Worm (Caenorhabditis elegans) whole organism, early embryonic: ENCODE results near the gene him-18.
"Not testable (repeated sequence)": the region's sequence is repeated elsewhere in the genome, so short reads cannot be mapped to it uniquely, and the experiment has no call there.

Experiments
- B0310.2 ChIP-seq: sonication (generic microtip); optimal IDR thresholded peaks from 2 replicates; lab custom pipeline; 2016; ENCODE audit warnings: mild to moderate bottlenecking, missing genetic modification characterization, missing compliant biosample characterization
- F13C5.2 ChIP-seq: sonication (generic microtip); optimal IDR thresholded peaks from 2 replicates; lab custom pipeline; 2017; ENCODE audit warnings: mild to moderate bottlenecking, missing genetic modification characterization, inconsistent platforms, missing compliant biosample characterization
- aly-1 ChIP-seq: sonication (generic microtip); optimal IDR thresholded peaks from 2 replicates; lab custom pipeline; 2016; ENCODE audit warnings: missing genetic modification characterization, missing compliant biosample characterization
- ama-1 ChIP-seq: fragments of 150-350 bp; optimal IDR thresholded peaks from 2 replicates; lab custom pipeline; 2014
- ceh-13 ChIP-seq: fragments of 200-800 bp; sonication (Bioruptor generic); optimal IDR thresholded peaks from 2 replicates; lab custom pipeline; 2018; ENCODE audit warnings: mild to moderate bottlenecking, missing genetic modification characterization, missing compliant biosample characterization
- ceh-36 ChIP-seq: sonication (generic microtip); optimal IDR thresholded peaks from 2 replicates; lab custom pipeline; 2016; ENCODE audit warnings: missing genetic modification characterization, inconsistent platforms, missing compliant biosample characterization
- ets-7 ChIP-seq: sonication (generic microtip); optimal IDR thresholded peaks from 2 replicates; lab custom pipeline; 2016; ENCODE audit warnings: missing genotype, missing genetic modification characterization, missing compliant biosample characterization
- flt-1 ChIP-seq: fragments of 200-800 bp; sonication (Bioruptor generic); IDR thresholded peaks from 2 replicates; pipeline ENCODE4 v1.3.6; 2022; ENCODE audit warnings: missing genetic modification characterization, missing compliant biosample characterization
- hmbx-1 ChIP-seq: sonication (generic microtip); optimal IDR thresholded peaks from 2 replicates; lab custom pipeline; 2016; ENCODE audit warnings: mild to moderate bottlenecking, missing genetic modification characterization, missing compliant biosample characterization
- hmg-4 ChIP-seq: fragments of 200-800 bp; sonication (Bioruptor generic); optimal IDR thresholded peaks from 2 replicates; lab custom pipeline; 2018; ENCODE audit warnings: mild to moderate bottlenecking, missing genetic modification characterization, missing compliant biosample characterization
- hnd-1 ChIP-seq: sonication (generic microtip); optimal IDR thresholded peaks from 2 replicates; lab custom pipeline; 2016; ENCODE audit warnings: missing genetic modification characterization, missing compliant biosample characterization
- pes-1 ChIP-seq: fragments of 200-800 bp; sonication (Bioruptor generic); IDR thresholded peaks from 2 replicates; pipeline ENCODE4 v1.3.6; 2022; ENCODE audit warnings: missing genetic modification reagents, missing genetic modification characterization, missing compliant biosample characterization
- scrt-1 ChIP-seq: fragments of 200-800 bp; sonication (Bioruptor generic); IDR thresholded peaks from 2 replicates; pipeline ENCODE4 v1.3.6; 2022; ENCODE audit warnings: missing genetic modification characterization, missing compliant biosample characterization
- sea-1 ChIP-seq: fragments of 200-800 bp; sonication (Bioruptor generic); conservative IDR thresholded peaks from 2 replicates; pipeline ENCODE4 v1.3.6; 2022; ENCODE audit warnings: missing genetic modification characterization, missing compliant biosample characterization
- tbx-11 ChIP-seq: fragments of 200-800 bp; sonication (Bioruptor generic); IDR thresholded peaks from 2 replicates; pipeline ENCODE4 v1.3.6; 2022; ENCODE audit warnings: missing genetic modification characterization, missing compliant biosample characterization
- tbx-37 ChIP-seq: fragments of 200-800 bp; sonication (Bioruptor generic); conservative IDR thresholded peaks from 2 replicates; pipeline ENCODE4 v1.3.6; 2022; ENCODE audit warnings: missing genetic modification reagents, missing genetic modification characterization, missing compliant biosample characterization
- tra-4 ChIP-seq: sonication (generic microtip); optimal IDR thresholded peaks from 2 replicates; lab custom pipeline; 2017; ENCODE audit warnings: missing genetic modification characterization, missing compliant biosample characterization

Gene him-18

ce11 chrIII:4742620-4743019 lies 27.6 kb upstream of the him-18 start, which contains the start of gene twk-6:
twk-6 (plus strand) TSS chrIII:4742920.
- not testable (repeated sequence) for TF ChIP-seq tra-4, B0310.2, hnd-1 (tag; lab: Kevin White, UChicago)

- no peak for TF ChIP-seq aly-1
- no peak for TF ChIP-seq B0310.2 (tag; lab: Kevin White, UChicago)
- TF ChIP-seq ceh-13 (GFP tag; lab: Kevin White, UChicago): no peak
- TF ChIP-seq flt-1 (GFP tag; lab: Robert Waterston, UW): no peak
- no peak for TF ChIP-seq hmg-4 (GFP tag; lab: Kevin White, UChicago)
- no peak for TF ChIP-seq F13C5.2 (tag; lab: Kevin White, UChicago)
- TF ChIP-seq ets-7 (tag; lab: Kevin White, UChicago): no peak
- no peak for TF ChIP-seq hnd-1 (tag; lab: Kevin White, UChicago)
- no peak for TF ChIP-seq ceh-36 (tag; lab: Kevin White, UChicago)
- TF ChIP-seq scrt-1 (GFP tag; lab: Robert Waterston, UW): no peak
- TF ChIP-seq pes-1: no peak
These were observed 25.8 kb upstream of the him-18 start for ce11 chrIII:4740820-4741219.

- TF ChIP-seq B0310.2 (tag; lab: Kevin White, UChicago) (no peak), hnd-1 (tag; lab: Kevin White, UChicago) (no peak), tbx-37 (no peak), sea-1 (GFP tag; lab: Robert Waterston, UW) (no peak), hmg-4 (GFP tag; lab: Kevin White, UChicago) (no peak), aly-1 (no peak), flt-1 (GFP tag; lab: Robert Waterston, UW) (no peak), tra-4 (tag; lab: Kevin White, UChicago) (no peak), tbx-11 (GFP tag; lab: Robert Waterston, UW) (no peak), ets-7 (tag; lab: Kevin White, UChicago) (no peak), F13C5.2 (tag; lab: Kevin White, UChicago) (no peak), pes-1 (no peak), ama-1 (lab: Kevin White, UChicago) (no peak), ceh-13 (GFP tag; lab: Kevin White, UChicago) (no peak), ceh-36 (tag; lab: Kevin White, UChicago) (no peak), hmbx-1 (no peak)
These were observed 25.0 kb upstream of the him-18 start, which contains the start of gene ras-2 for ce11 chrIII:4739975-4740374. ras-2 (minus strand) TSS chrIII:4740075.

- TF ChIP-seq aly-1: no peak
- TF ChIP-seq tra-4 (tag; lab: Kevin White, UChicago): no peak
- TF ChIP-seq flt-1 (GFP tag; lab: Robert Waterston, UW): no peak
- no peak for TF ChIP-seq pes-1
- no peak for TF ChIP-seq ets-7 (tag; lab: Kevin White, UChicago)
- no peak for TF ChIP-seq hmg-4 (GFP tag; lab: Kevin White, UChicago)
- no peak for TF ChIP-seq hnd-1 (tag; lab: Kevin White, UChicago)
These were observed 20.5 kb upstream of the him-18 start, which contains the start of gene F17C8.7 for ce11 chrIII:4735443-4735842. F17C8.7 (plus strand) TSS chrIII:4735743.

ce11 chrIII:4734056-4734455 lies 19.1 kb upstream of the him-18 start, which contains the start of gene F17C8.9:
F17C8.9 (plus strand) TSS chrIII:4734356.
- TF ChIP-seq tbx-37: no peak
- no peak for TF ChIP-seq ceh-36 (tag; lab: Kevin White, UChicago)
- no peak for TF ChIP-seq pes-1
- TF ChIP-seq hnd-1 (tag; lab: Kevin White, UChicago): no peak
- no peak for TF ChIP-seq sea-1 (GFP tag; lab: Robert Waterston, UW)
- TF ChIP-seq scrt-1 (GFP tag; lab: Robert Waterston, UW): no peak
- TF ChIP-seq ama-1 (lab: Kevin White, UChicago): no peak
- no peak for TF ChIP-seq B0310.2 (tag; lab: Kevin White, UChicago)
- no peak for TF ChIP-seq ets-7 (tag; lab: Kevin White, UChicago)

- TF ChIP-seq F13C5.2 (tag; lab: Kevin White, UChicago) (no peak), tbx-11 (GFP tag; lab: Robert Waterston, UW) (no peak), tra-4 (tag; lab: Kevin White, UChicago) (no peak), ets-7 (tag; lab: Kevin White, UChicago) (no peak), tbx-37 (no peak), scrt-1 (GFP tag; lab: Robert Waterston, UW) (no peak), hmg-4 (GFP tag; lab: Kevin White, UChicago) (no peak), B0310.2 (tag; lab: Kevin White, UChicago) (no peak), ama-1 (lab: Kevin White, UChicago) (no peak), flt-1 (GFP tag; lab: Robert Waterston, UW) (no peak), hnd-1 (tag; lab: Kevin White, UChicago) (no peak), pes-1 (no peak), hmbx-1 (no peak)
These were observed 16.5 kb upstream of the him-18 start, which contains the start of gene F17C8.3 for ce11 chrIII:4731295-4731988. F17C8.3 (plus strand) TSS chrIII:4731938.

ce11 chrIII:4723922-4724321 lies 8.9 kb upstream of the him-18 start:
- no peak for TF ChIP-seq tbx-37

ce11 chrIII:4721750-4722149 lies 6.8 kb upstream of the him-18 start, which contains the start of gene acy-1:
acy-1 (plus strand) TSS chrIII:4722095.
- TF ChIP-seq aly-1 (no peak), hmbx-1 (no peak), ets-7 (tag; lab: Kevin White, UChicago) (no peak), ceh-36 (tag; lab: Kevin White, UChicago) (no peak), flt-1 (GFP tag; lab: Robert Waterston, UW) (no peak), pes-1 (no peak), F13C5.2 (tag; lab: Kevin White, UChicago) (peak; percentile 11), B0310.2 (tag; lab: Kevin White, UChicago) (no peak), tra-4 (tag; lab: Kevin White, UChicago) (no peak), ama-1 (lab: Kevin White, UChicago) (no peak), tbx-37 (no peak), hnd-1 (tag; lab: Kevin White, UChicago) (no peak), hmg-4 (GFP tag; lab: Kevin White, UChicago) (peak; percentile 56), tbx-11 (GFP tag; lab: Robert Waterston, UW) (no peak), ceh-13 (GFP tag; lab: Kevin White, UChicago) (no peak), scrt-1 (GFP tag; lab: Robert Waterston, UW) (no peak; the same call in 1 of the 2 replicates), sea-1 (GFP tag; lab: Robert Waterston, UW) (no peak)
